Fruit fly (Drosophila melanogaster) whole organism, prepupa: Measurements from ENCODE around the gene Btk.

Source experiments
- Blimp-1 ChIP-seq: fragments of 200-800 bp; sonication (Bioruptor generic); optimal IDR thresholded peaks from 3 replicates; lab custom pipeline; 2017; ENCODE audit warnings: missing biosample characterization, missing genetic modification characterization, mild to moderate bottlenecking, moderate library complexity, missing genetic modification reagents
- CG10631 ChIP-seq: fragments of 200-800 bp; sonication (Bioruptor generic); optimal IDR thresholded peaks from 2 replicates; lab custom pipeline; 2016; ENCODE audit warnings: missing biosample characterization, missing genetic modification characterization
- CG11762 ChIP-seq: fragments of 200-800 bp; sonication (Bioruptor generic); optimal IDR thresholded peaks from 3 replicates; lab custom pipeline; 2016; ENCODE audit warnings: missing biosample characterization, missing genetic modification characterization; ENCODE audit not compliant: insufficient read depth
- CG15336 ChIP-seq: fragments of 200-800 bp; sonication (Bioruptor generic); IDR thresholded peaks from 2 replicates; pipeline ENCODE4 v1.3.6; 2022; ENCODE audit warnings: missing biosample characterization, missing genetic modification characterization
- CG31627 ChIP-seq: fragments of 200-800 bp; sonication (Bioruptor generic); optimal IDR thresholded peaks from 3 replicates; lab custom pipeline; 2016; ENCODE audit warnings: missing biosample characterization, missing genetic modification characterization
- CG32006 ChIP-seq: fragments of 200-800 bp; sonication (Bioruptor generic); optimal IDR thresholded peaks from 3 replicates; lab custom pipeline; 2017; ENCODE audit warnings: missing biosample characterization, mild to moderate bottlenecking, missing genetic modification characterization
- CG34406 ChIP-seq: fragments of 200-800 bp; sonication (Bioruptor generic); optimal IDR thresholded peaks from 3 replicates; lab custom pipeline; 2016; ENCODE audit warnings: missing biosample characterization, missing genetic modification characterization
- CG3919 ChIP-seq: fragments of 200-800 bp; sonication (Bioruptor generic); optimal IDR thresholded peaks from 3 replicates; lab custom pipeline; 2016; ENCODE audit warnings: missing biosample characterization, missing genetic modification characterization
- CG4318 ChIP-seq: fragments of 200-800 bp; sonication (Bioruptor generic); optimal IDR thresholded peaks from 3 replicates; lab custom pipeline; 2017; ENCODE audit warnings: missing biosample characterization, mild to moderate bottlenecking, missing genetic modification characterization
- CG6792 ChIP-seq: fragments of 200-800 bp; sonication (Bioruptor generic); optimal IDR thresholded peaks from 3 replicates; lab custom pipeline; 2016; ENCODE audit warnings: missing biosample characterization, missing genetic modification characterization
- CG6808 ChIP-seq: fragments of 200-800 bp; sonication (Bioruptor generic); optimal IDR thresholded peaks from 3 replicates; lab custom pipeline; 2017; ENCODE audit warnings: missing biosample characterization, missing genetic modification characterization, mild to moderate bottlenecking, moderate library complexity, missing genetic modification reagents
- CG6854 ChIP-seq: fragments of 200-800 bp; sonication (Bioruptor generic); optimal IDR thresholded peaks from 2 replicates; lab custom pipeline; 2017; ENCODE audit warnings: missing biosample characterization, mild to moderate bottlenecking, missing genetic modification characterization
- CG7368 ChIP-seq: fragments of 200-800 bp; sonication (Bioruptor generic); optimal IDR thresholded peaks from 3 replicates; lab custom pipeline; 2016; ENCODE audit warnings: missing biosample characterization, missing genetic modification characterization
- CG8119 ChIP-seq: fragments of 200-800 bp; sonication (Bioruptor generic); IDR thresholded peaks from 3 replicates; pipeline ENCODE4 v1.3.6; 2022; ENCODE audit warnings: missing biosample characterization, missing genetic modification characterization
- CG8319 ChIP-seq: fragments of 200-800 bp; sonication (Bioruptor generic); optimal IDR thresholded peaks from 3 replicates; lab custom pipeline; 2016; ENCODE audit warnings: missing biosample characterization, missing genetic modification characterization
- CG8632 ChIP-seq: fragments of 200-800 bp; sonication (Bioruptor generic); optimal IDR thresholded peaks from 3 replicates; lab custom pipeline; 2016; ENCODE audit warnings: missing biosample characterization, missing genetic modification characterization
- Eip78C ChIP-seq: fragments of 200-800 bp; sonication (Bioruptor generic); peaks from one replicate; lab custom pipeline; 2016; ENCODE audit warnings: missing biosample characterization, missing genetic modification characterization
- Ets96B ChIP-seq: fragments of 200-800 bp; optimal IDR thresholded peaks from 2 replicates; lab custom pipeline; 2019; ENCODE audit warnings: missing biosample characterization, mild to moderate bottlenecking, missing genetic modification characterization, moderate library complexity
- Gug ChIP-seq: fragments of 200-800 bp; sonication (Bioruptor generic); IDR thresholded peaks from 2 replicates; pipeline ENCODE4 v1.3.6; 2022; ENCODE audit warnings: missing biosample characterization, missing genetic modification characterization
- Hr39 ChIP-seq: fragments of 200-800 bp; sonication (Bioruptor generic); optimal IDR thresholded peaks from 2 replicates; lab custom pipeline; 2016; ENCODE audit warnings: missing biosample characterization, missing genetic modification characterization
- Hr4 ChIP-seq: fragments of 200-800 bp; sonication (Bioruptor generic); optimal IDR thresholded peaks from 3 replicates; lab custom pipeline; 2016; ENCODE audit warnings: missing biosample characterization, missing genetic modification characterization
- Lpt ChIP-seq: fragments of 200-800 bp; sonication (Bioruptor generic); optimal IDR thresholded peaks from 3 replicates; lab custom pipeline; 2016; ENCODE audit warnings: missing biosample characterization, missing genetic modification characterization
- Met ChIP-seq: fragments of 200-800 bp; sonication (Bioruptor generic); optimal IDR thresholded peaks from 3 replicates; lab custom pipeline; 2016; ENCODE audit warnings: missing biosample characterization, missing genetic modification characterization
- OdsH ChIP-seq: fragments of 200-800 bp; sonication (Bioruptor generic); optimal IDR thresholded peaks from 3 replicates; lab custom pipeline; 2016; ENCODE audit warnings: missing biosample characterization, missing genetic modification characterization
- Sox102F ChIP-seq: fragments of 200-800 bp; sonication (Bioruptor generic); optimal IDR thresholded peaks from 2 replicates; lab custom pipeline; 2016; ENCODE audit warnings: missing biosample characterization, mild to moderate bottlenecking, missing genetic modification characterization
- achi ChIP-seq: fragments of 200-800 bp; sonication (Bioruptor generic); optimal IDR thresholded peaks from 3 replicates; lab custom pipeline; 2016; ENCODE audit warnings: missing biosample characterization, missing genetic modification characterization
- acj6 ChIP-seq: fragments of 200-800 bp; sonication (Bioruptor generic); optimal IDR thresholded peaks from 3 replicates; lab custom pipeline; 2016; ENCODE audit warnings: missing biosample characterization, missing genetic modification characterization
- cyc ChIP-seq: fragments of 200-800 bp; sonication (Bioruptor generic); optimal IDR thresholded peaks from 3 replicates; lab custom pipeline; 2016; ENCODE audit warnings: missing biosample characterization, missing genetic modification characterization
- dac ChIP-seq: fragments of 200-800 bp; sonication (Bioruptor generic); optimal IDR thresholded peaks from 2 replicates; lab custom pipeline; 2017; ENCODE audit warnings: missing biosample characterization, mild to moderate bottlenecking, missing genetic modification characterization
- dsx ChIP-seq: fragments of 200-800 bp; optimal IDR thresholded peaks from 3 replicates; lab custom pipeline; 2019; ENCODE audit warnings: missing biosample characterization, mild to moderate bottlenecking, missing genetic modification characterization, moderate library complexity; ENCODE audit not compliant: poor library complexity, severe bottlenecking
- eg ChIP-seq: fragments of 200-800 bp; sonication (Bioruptor generic); IDR thresholded peaks from 3 replicates; pipeline ENCODE4 v1.3.6; 2022; ENCODE audit warnings: missing biosample characterization, missing genetic modification characterization
- esn ChIP-seq: fragments of 200-800 bp; sonication (Bioruptor generic); optimal IDR thresholded peaks from 2 replicates; lab custom pipeline; 2016; ENCODE audit warnings: missing biosample characterization, mild to moderate bottlenecking, missing genetic modification characterization, moderate library complexity
- fd59A ChIP-seq: fragments of 200-800 bp; sonication (Bioruptor generic); optimal IDR thresholded peaks from 2 replicates; lab custom pipeline; 2017; ENCODE audit warnings: missing biosample characterization, mild to moderate bottlenecking, missing genetic modification characterization, missing genetic modification reagents
- fkh ChIP-seq: fragments of 200-800 bp; sonication (Bioruptor generic); optimal IDR thresholded peaks from 3 replicates; lab custom pipeline; 2017; ENCODE audit warnings: missing biosample characterization, mild to moderate bottlenecking, missing genetic modification characterization, moderate library complexity
- lz ChIP-seq: fragments of 200-800 bp; sonication (Bioruptor generic); optimal IDR thresholded peaks from 3 replicates; lab custom pipeline; 2016; ENCODE audit warnings: missing biosample characterization, missing genetic modification characterization
- pdm3 ChIP-seq: fragments of 200-800 bp; sonication (Bioruptor generic); optimal IDR thresholded peaks from 3 replicates; lab custom pipeline; 2016; ENCODE audit warnings: missing biosample characterization, missing genetic modification characterization
- spab ChIP-seq: fragments of 200-800 bp; sonication (Bioruptor generic); optimal IDR thresholded peaks from 2 replicates; lab custom pipeline; 2017; ENCODE audit warnings: missing biosample characterization, mild to moderate bottlenecking, missing genetic modification characterization, missing genetic modification reagents
- svp ChIP-seq: fragments of 200-800 bp; sonication (Bioruptor generic); peaks from one replicate; lab custom pipeline; 2016; ENCODE audit warnings: missing biosample characterization, missing genetic modification characterization
- topi ChIP-seq: fragments of 200-800 bp; sonication (Bioruptor generic); optimal IDR thresholded peaks from 3 replicates; lab custom pipeline; 2016; ENCODE audit warnings: missing biosample characterization, missing genetic modification characterization
- vri ChIP-seq: fragments of 200-800 bp; sonication (Bioruptor generic); optimal IDR thresholded peaks from 3 replicates; lab custom pipeline; 2016; ENCODE audit warnings: missing biosample characterization, mild to moderate bottlenecking, missing genetic modification characterization

Btk gene

DNA sequence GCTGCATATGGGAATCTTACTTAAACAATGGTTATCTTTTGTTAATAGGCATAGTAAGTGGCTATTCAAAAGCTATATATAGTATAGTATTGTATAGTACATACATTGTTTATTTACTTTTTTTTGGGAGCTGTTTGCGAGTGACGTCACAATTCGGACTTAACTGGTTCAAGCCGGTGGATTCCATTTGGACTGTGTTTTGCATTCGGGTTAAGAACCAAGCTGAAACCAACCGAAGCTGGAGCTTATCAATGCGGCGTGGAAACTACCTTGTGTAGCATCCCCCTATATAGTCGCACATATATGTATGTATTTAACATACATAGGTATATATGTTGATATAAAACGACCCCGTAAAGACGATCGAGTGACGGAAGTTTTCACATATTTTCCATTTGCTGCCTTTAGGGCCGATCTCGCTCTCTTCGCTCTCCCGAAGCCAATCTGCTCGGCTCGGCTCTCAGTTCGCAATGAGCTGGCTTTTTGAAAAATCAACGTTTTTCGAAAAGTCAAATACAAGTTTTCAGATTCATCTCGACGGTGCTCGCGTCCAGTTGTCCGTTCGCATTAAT lies 27.7 kb upstream of the Btk start:
- TF ChIP-seq svp (GFP tag; lab: Kevin White, UChicago) (peak; percentile 2), Blimp-1 (GFP tag; lab: Kevin White, UChicago) (no peak), Eip78C (GFP tag; lab: Kevin White, UChicago) (peak; percentile 33)

DNA sequence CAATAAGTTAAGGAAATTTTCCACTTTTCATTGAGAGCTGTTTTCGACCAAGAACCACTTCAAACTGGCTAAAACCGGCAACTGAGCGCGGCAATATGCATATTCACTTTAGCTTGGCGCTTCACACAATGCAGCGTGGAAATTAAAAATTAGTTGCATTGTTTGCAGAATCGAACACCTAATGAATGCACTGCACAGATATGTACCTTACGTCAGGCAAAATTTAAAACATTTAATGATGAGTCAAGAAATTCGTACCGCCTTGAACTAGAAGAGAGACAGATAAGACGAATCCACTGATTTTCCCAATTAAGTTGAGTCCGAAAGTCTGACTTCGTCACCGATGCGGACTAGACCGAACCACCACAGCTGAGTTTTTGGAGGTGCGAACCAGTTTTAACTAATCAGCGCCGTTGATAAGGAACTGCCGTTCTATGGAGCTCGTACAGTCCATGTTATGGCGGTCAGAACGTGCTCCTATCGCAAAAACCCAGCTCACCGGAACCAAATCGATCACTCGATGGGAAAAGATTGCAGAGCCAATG lies 27.0 kb upstream of the Btk start:
- no peak for TF ChIP-seq CG6854 (GFP tag; lab: Kevin White, UChicago)
- TF ChIP-seq Ets96B (tag; lab: Kevin White, UChicago): no peak
- TF ChIP-seq CG10631: no peak
- TF ChIP-seq svp (GFP tag; lab: Kevin White, UChicago): peak; percentile 3
- TF ChIP-seq lz (GFP tag; lab: Kevin White, UChicago): no peak

DNA sequence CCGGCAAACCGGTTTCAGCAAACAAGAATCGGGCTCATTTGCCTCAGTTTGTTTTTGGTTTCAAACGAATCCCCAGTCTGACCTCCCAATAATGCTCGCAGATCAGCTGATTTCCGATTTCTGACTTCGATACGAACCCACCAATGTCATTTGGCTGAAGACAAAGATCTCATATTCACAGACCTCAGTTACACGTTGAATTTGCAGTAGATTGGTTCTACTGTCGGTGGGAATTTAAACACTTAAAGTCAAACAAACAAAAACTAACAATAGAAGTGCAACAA lies 26.3 kb upstream of the Btk start, which contains the start of gene CG14275:
TSS of gene CG14275 (plus strand) at position 185 of the 284 bp plus-strand sequence.
- no peak for TF ChIP-seq CG8119 (GFP tag; lab: Robert Waterston, UW)
- TF ChIP-seq Ets96B (tag; lab: Kevin White, UChicago): no peak
- TF ChIP-seq fkh: no peak
- no peak for TF ChIP-seq Met (GFP tag; lab: Kevin White, UChicago)
- no peak for TF ChIP-seq spab (GFP tag; lab: Kevin White, UChicago)
- TF ChIP-seq CG3919 (GFP tag; lab: Kevin White, UChicago): no peak
- no peak for TF ChIP-seq eg (GFP tag; lab: Robert Waterston, UW)
- TF ChIP-seq Sox102F (GFP tag; lab: Kevin White, UChicago): no peak
- no peak for TF ChIP-seq fd59A (GFP tag; lab: Kevin White, UChicago)
- TF ChIP-seq CG6808 (GFP tag; lab: Kevin White, UChicago): no peak
- TF ChIP-seq pdm3 (GFP tag; lab: Kevin White, UChicago): no peak
- no peak for TF ChIP-seq CG7368 (GFP tag; lab: Kevin White, UChicago)
- TF ChIP-seq CG8632 (GFP tag; lab: Kevin White, UChicago): no peak
- no peak for TF ChIP-seq CG8319 (GFP tag; lab: Kevin White, UChicago)

DNA sequence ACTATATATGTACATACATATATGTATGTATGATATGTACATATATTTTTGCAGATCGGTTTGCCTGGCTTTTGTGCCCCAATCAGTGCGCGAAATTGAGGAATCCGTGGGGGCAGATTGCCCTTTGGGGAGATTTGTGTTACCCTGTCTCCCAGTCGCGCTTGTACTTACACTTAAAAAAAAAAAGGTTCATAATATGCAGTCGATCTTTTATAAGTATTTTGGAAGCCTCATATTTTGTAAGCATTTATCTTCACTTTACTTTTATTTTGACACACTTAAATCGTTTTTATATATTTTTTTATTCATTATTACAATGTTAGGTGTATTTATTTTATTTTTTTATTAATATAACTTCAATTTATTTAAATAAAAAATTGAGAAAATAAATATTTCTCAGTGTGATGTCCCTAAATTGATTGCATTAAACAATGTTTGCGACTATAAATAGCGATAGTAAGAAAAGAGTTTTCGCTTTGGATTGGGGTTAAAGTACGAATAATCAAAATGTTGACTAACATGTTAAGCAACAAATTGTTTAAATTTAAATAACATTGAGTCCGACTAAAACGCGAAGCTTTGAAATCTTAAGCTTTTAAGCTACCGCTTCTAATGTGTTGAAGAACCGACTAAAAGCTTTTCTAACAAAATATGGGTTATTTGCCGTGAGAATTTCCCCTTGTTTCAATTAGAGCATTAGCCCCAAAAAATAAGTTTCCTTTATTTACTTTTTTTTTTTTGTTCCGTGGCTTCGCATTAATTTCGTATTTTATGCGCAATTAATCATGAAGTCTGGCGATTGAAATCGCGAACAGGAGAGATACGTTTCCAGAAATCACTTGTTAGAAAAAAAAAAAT lies 25.8 kb upstream of the Btk start:
- TF ChIP-seq acj6 (GFP tag; lab: Kevin White, UChicago) (peak; percentile 1), CG11762 (no peak), CG6792 (GFP tag; lab: Kevin White, UChicago) (peak; percentile 22), topi (peak; percentile 27), esn (GFP tag; lab: Kevin White, UChicago) (peak; percentile 58), CG4318 (GFP tag; lab: Kevin White, UChicago) (peak; percentile 11), Eip78C (GFP tag; lab: Kevin White, UChicago) (peak; percentile 80), Hr4 (GFP tag; lab: Kevin White, UChicago) (no peak), cyc (GFP tag; lab: Kevin White, UChicago) (peak; percentile 35), dsx (GFP tag; lab: Kevin White, UChicago) (peak; percentile 4), OdsH (GFP tag; lab: Kevin White, UChicago) (peak; percentile 36), CG10631 (peak; percentile 12), lz (GFP tag; lab: Kevin White, UChicago) (peak; percentile 30), vri (peak; percentile 3), pdm3 (GFP tag; lab: Kevin White, UChicago) (peak; percentile 17), achi (no peak), fd59A (GFP tag; lab: Kevin White, UChicago) (no peak), CG7368 (GFP tag; lab: Kevin White, UChicago) (no peak), Lpt (GFP tag; lab: Kevin White, UChicago) (no peak), fkh (peak; percentile 19), CG31627 (peak; percentile 6), Gug (GFP tag; lab: Robert Waterston, UW) (no peak), CG8119 (GFP tag; lab: Robert Waterston, UW) (peak; percentile 59), CG15336 (GFP tag; lab: Robert Waterston, UW) (peak; percentile 62; the same call in 1 of the 2 replicates), Met (GFP tag; lab: Kevin White, UChicago) (peak; percentile 44), eg (GFP tag; lab: Robert Waterston, UW) (peak; percentile 70; the same call in 1 of the 3 replicates), CG34406 (GFP tag; lab: Kevin White, UChicago) (peak; percentile 41), Hr39 (GFP tag; lab: Kevin White, UChicago) (peak; percentile 16), svp (GFP tag; lab: Kevin White, UChicago) (peak; percentile 91), Sox102F (GFP tag; lab: Kevin White, UChicago) (peak; percentile 31), dac (GFP tag; lab: Kevin White, UChicago) (no peak), CG8632 (GFP tag; lab: Kevin White, UChicago) (peak; percentile 28), Blimp-1 (GFP tag; lab: Kevin White, UChicago) (no peak), CG32006 (GFP tag; lab: Kevin White, UChicago) (peak; percentile 46)
